Worm (Caenorhabditis elegans) whole organism, L3 larva: ENCODE measurements around the gene fbxb-107.

Experiments used
- R02D3.7 ChIP-seq: fragments of 150-350 bp; optimal IDR thresholded peaks from 2 replicates; lab custom pipeline; 2014; ENCODE audit warnings: missing biosample characterization, missing genetic modification characterization
- ZK546.5 ChIP-seq: sonication (generic microtip); optimal IDR thresholded peaks from 2 replicates; lab custom pipeline; 2017; ENCODE audit warnings: missing biosample characterization, missing genetic modification characterization
- aly-2 ChIP-seq: fragments of 150-350 bp; optimal IDR thresholded peaks from 2 replicates; lab custom pipeline; 2014; ENCODE audit warnings: missing biosample characterization, missing genetic modification characterization
- ama-1 ChIP-seq: fragments of 150-350 bp; optimal IDR thresholded peaks from 2 replicates; lab custom pipeline; 2018
- ceh-16 ChIP-seq: sonication (generic microtip); optimal IDR thresholded peaks from 2 replicates; lab custom pipeline; 2017; ENCODE audit warnings: missing biosample characterization, missing genetic modification characterization
- ceh-82 ChIP-seq: fragments of 150-350 bp; optimal IDR thresholded peaks from 2 replicates; lab custom pipeline; 2014; ENCODE audit warnings: missing biosample characterization, missing genetic modification characterization
- daf-12 ChIP-seq: fragments of 150-350 bp; optimal IDR thresholded peaks from 2 replicates; lab custom pipeline; 2014; ENCODE audit warnings: missing biosample characterization, missing genetic modification reagents, missing genetic modification characterization
- egl-27 ChIP-seq: sonication (generic microtip); optimal IDR thresholded peaks from 4 replicates; lab custom pipeline; 2017; ENCODE audit warnings: missing biosample characterization, missing genetic modification reagents, missing genetic modification characterization
- egl-5 ChIP-seq: fragments of 150-350 bp; optimal IDR thresholded peaks from 2 replicates; lab custom pipeline; 2017; ENCODE audit warnings: missing biosample characterization, missing genetic modification reagents, missing genetic modification characterization, inconsistent platforms
- elt-1 ChIP-seq: fragments of 150-350 bp; optimal IDR thresholded peaks from 2 replicates; lab custom pipeline; 2014; ENCODE audit warnings: missing biosample characterization, missing genetic modification characterization
- elt-2 ChIP-seq: sonication (generic microtip); optimal IDR thresholded peaks from 2 replicates; lab custom pipeline; 2016; ENCODE audit warnings: missing genetic modification reagents, mild to moderate bottlenecking, missing genetic modification characterization, missing compliant biosample characterization
- elt-3 ChIP-seq, 3 experiments: fragments of 150-350 bp in 1 of 3; sonication (generic microtip) in 2 of 3; optimal IDR thresholded peaks; 2 replicates in 2 of 3; 4 replicates in 1 of 3; lab custom pipeline; 2014 to 2017; ENCODE audit warnings: missing biosample characterization in 3 of 3, missing genetic modification characterization in 3 of 3
- fkh-10 ChIP-seq: sonication (generic microtip); optimal IDR thresholded peaks from 2 replicates; lab custom pipeline; 2017; ENCODE audit warnings: missing biosample characterization, missing genetic modification reagents, missing genetic modification characterization
- fkh-2 ChIP-seq: fragments of 150-350 bp; optimal IDR thresholded peaks from 2 replicates; lab custom pipeline; 2014; ENCODE audit warnings: missing biosample characterization, missing genetic modification reagents, missing genetic modification characterization
- jun-1 ChIP-seq: fragments of 150-350 bp; optimal IDR thresholded peaks from 2 replicates; lab custom pipeline; 2014; ENCODE audit warnings: missing biosample characterization, missing genetic modification reagents, missing genetic modification characterization
- lin-15B ChIP-seq: fragments of 150-350 bp; optimal IDR thresholded peaks from 2 replicates; lab custom pipeline; 2014; ENCODE audit warnings: missing biosample characterization, missing genetic modification characterization
- lin-39 ChIP-seq: fragments of 150-350 bp; optimal IDR thresholded peaks from 2 replicates; lab custom pipeline; 2018; ENCODE audit warnings: missing biosample characterization, missing genetic modification reagents, missing genetic modification characterization
- lsy-12 ChIP-seq: sonication (generic microtip); optimal IDR thresholded peaks from 2 replicates; lab custom pipeline; 2016; ENCODE audit warnings: mild to moderate bottlenecking, missing genetic modification characterization, missing compliant biosample characterization
- mdl-1 ChIP-seq: fragments of 150-350 bp; optimal IDR thresholded peaks from 2 replicates; lab custom pipeline; 2014; ENCODE audit warnings: missing biosample characterization, missing genetic modification characterization
- mml-1 ChIP-seq: fragments of 150-350 bp; sonication (generic microtip); optimal IDR thresholded peaks from 3 replicates; lab custom pipeline; 2014; ENCODE audit warnings: missing biosample characterization, missing genetic modification characterization
- nfya-1 ChIP-seq: sonication (generic microtip); optimal IDR thresholded peaks from 2 replicates; lab custom pipeline; 2017; ENCODE audit warnings: missing genetic modification characterization, mild to moderate bottlenecking, missing compliant biosample characterization, antibody characterized with exemption, moderate library complexity; ENCODE audit not compliant: insufficient read depth
- nhr-12 ChIP-seq: fragments of 150-350 bp; optimal IDR thresholded peaks from 2 replicates; lab custom pipeline; 2014; ENCODE audit warnings: missing biosample characterization, missing genetic modification characterization
- nhr-23 ChIP-seq: fragments of 150-350 bp; optimal IDR thresholded peaks from 2 replicates; lab custom pipeline; 2014; ENCODE audit warnings: missing biosample characterization, missing genetic modification reagents, missing genetic modification characterization
- nhr-237 ChIP-seq: fragments of 150-350 bp; optimal IDR thresholded peaks from 2 replicates; lab custom pipeline; 2014; ENCODE audit warnings: missing biosample characterization, missing genetic modification characterization
- nhr-25 ChIP-seq: sonication (generic microtip); optimal IDR thresholded peaks from 2 replicates; lab custom pipeline; 2017; ENCODE audit warnings: missing biosample characterization, missing genetic modification characterization
- nhr-28 ChIP-seq: fragments of 150-350 bp; optimal IDR thresholded peaks from 2 replicates; lab custom pipeline; 2014; ENCODE audit warnings: missing biosample characterization, missing genetic modification characterization
- nhr-43 ChIP-seq: sonication (generic microtip); optimal IDR thresholded peaks from 2 replicates; lab custom pipeline; 2016; ENCODE audit warnings: mild to moderate bottlenecking, missing genetic modification characterization, missing compliant biosample characterization; ENCODE audit not compliant: poor library complexity, severe bottlenecking
- nhr-76 ChIP-seq: fragments of 150-350 bp; sonication (generic microtip); optimal IDR thresholded peaks from 5 replicates; lab custom pipeline; 2014; ENCODE audit warnings: missing biosample characterization, missing genetic modification characterization
- nhr-77 ChIP-seq: fragments of 150-350 bp; optimal IDR thresholded peaks from 2 replicates; lab custom pipeline; 2014; ENCODE audit warnings: missing biosample characterization, missing genetic modification characterization
- pha-4 ChIP-seq: fragments of 150-350 bp; optimal IDR thresholded peaks from 2 replicates; lab custom pipeline; 2014; ENCODE audit warnings: missing biosample characterization, missing genetic modification reagents, missing genetic modification characterization
- pqm-1 ChIP-seq: fragments of 150-350 bp; optimal IDR thresholded peaks from 2 replicates; lab custom pipeline; 2017; ENCODE audit warnings: missing biosample characterization, missing genetic modification characterization, inconsistent platforms
- skn-1 ChIP-seq: fragments of 150-350 bp; optimal IDR thresholded peaks from 2 replicates; lab custom pipeline; 2014; ENCODE audit warnings: missing biosample characterization, missing genetic modification characterization
- snpc-4 ChIP-seq: fragments of 150-350 bp; optimal IDR thresholded peaks from 2 replicates; lab custom pipeline; 2014; ENCODE audit warnings: missing biosample characterization, missing genetic modification characterization
- unc-39 ChIP-seq: sonication (generic microtip); optimal IDR thresholded peaks from 4 replicates; lab custom pipeline; 2017; ENCODE audit warnings: missing biosample characterization, missing genetic modification characterization
- zag-1 ChIP-seq: fragments of 150-350 bp; optimal IDR thresholded peaks from 2 replicates; lab custom pipeline; 2014; ENCODE audit warnings: missing biosample characterization, missing genetic modification characterization
- ztf-11 ChIP-seq: fragments of 150-350 bp; optimal IDR thresholded peaks from 2 replicates; lab custom pipeline; 2014; ENCODE audit warnings: missing biosample characterization, missing genetic modification characterization
- ztf-4 ChIP-seq: fragments of 150-350 bp; optimal IDR thresholded peaks from 2 replicates; lab custom pipeline; 2014; ENCODE audit warnings: missing biosample characterization, missing genetic modification characterization

fbxb-107 gene

ce11 chrII:2758476-2758875 is at the start of gene fbxb-107:
TSS of gene fbxb-107 (plus strand) at chrII:2758772.
- TF ChIP-seq unc-39 (tag; lab: Kevin White, UChicago) = no peak
- no peak for TF ChIP-seq nhr-12
- no peak for TF ChIP-seq nhr-237
- no peak for TF ChIP-seq elt-2 (tag; lab: Kevin White, UChicago)

- no peak for TF ChIP-seq fkh-2 (tag; lab: Kevin White, UChicago)
- TF ChIP-seq ztf-4 (tag; lab: Kevin White, UChicago) = no peak
- no peak for TF ChIP-seq zag-1
- TF ChIP-seq nhr-43 = no peak
- TF ChIP-seq snpc-4 (tag; lab: Kevin White, UChicago) = no peak
- no peak for TF ChIP-seq elt-1
These were observed 48.6 kb upstream of the fbxb-107 start, which contains the start of gene T05A8.1 for ce11 chrII:2709942-2710341. TSS of gene T05A8.1 (minus strand) at chrII:2710042.

ce11 chrII:2710919-2711318 is 47.7 kb upstream of the fbxb-107 start, which contains the start of gene T05A8.2:
TSS of gene T05A8.2 (minus strand) at chrII:2711019.
- no peak for TF ChIP-seq nfya-1
- TF ChIP-seq zag-1 = no peak
- no peak for TF ChIP-seq egl-5 (tag; lab: Kevin White, UChicago)
- TF ChIP-seq R02D3.7 (tag; lab: Kevin White, UChicago) = no peak
- TF ChIP-seq pqm-1 = no peak
- no peak for TF ChIP-seq nhr-28
- no peak for TF ChIP-seq aly-2 (tag; lab: Kevin White, UChicago)
- no peak for TF ChIP-seq elt-2 (tag; lab: Kevin White, UChicago)
- no peak for TF ChIP-seq ceh-82 (tag; lab: Kevin White, UChicago)
- TF ChIP-seq ceh-16 (tag; lab: Kevin White, UChicago) = no peak
- no peak for TF ChIP-seq lin-15B (tag; lab: Kevin White, UChicago)
- TF ChIP-seq nhr-25 (tag; lab: Kevin White, UChicago) = no peak
- TF ChIP-seq nhr-23 (tag; lab: Kevin White, UChicago) = no peak
- no peak for TF ChIP-seq mdl-1 (tag; lab: Kevin White, UChicago)
- no peak for TF ChIP-seq nhr-12

ce11 chrII:2717335-2717734 is 41.2 kb upstream of the fbxb-107 start, which contains the start of gene T05A8.3:
TSS of gene T05A8.3 (minus strand) at chrII:2717435.
- TF ChIP-seq nhr-77 (tag; lab: Kevin White, UChicago) = no peak
- no peak for TF ChIP-seq nhr-12
- TF ChIP-seq daf-12 = no peak
- no peak for TF ChIP-seq lsy-12
- no peak for TF ChIP-seq ZK546.5 (tag; lab: Kevin White, UChicago)
- TF ChIP-seq mml-1 (tag; lab: Kevin White, UChicago) = no peak
- no peak for TF ChIP-seq unc-39 (tag; lab: Kevin White, UChicago)
- no peak for TF ChIP-seq nfya-1
- TF ChIP-seq elt-3 (tag; optimal IDR thresholded peaks at IDR 0.05; lab: Kevin White, UChicago) = no peak
- no peak for TF ChIP-seq nhr-28
- TF ChIP-seq lin-39 (tag; lab: Kevin White, UChicago) = no peak
- no peak for TF ChIP-seq skn-1 (tag; lab: Kevin White, UChicago)
- TF ChIP-seq fkh-2 (tag; lab: Kevin White, UChicago) = no peak
- TF ChIP-seq fkh-10 (GFP tag; lab: Kevin White, UChicago) = no peak
- TF ChIP-seq pqm-1 = no peak
- no peak for TF ChIP-seq egl-27 (tag; lab: Kevin White, UChicago)
- TF ChIP-seq R02D3.7 (tag; lab: Kevin White, UChicago) = no peak
- no peak for TF ChIP-seq pha-4 (tag; lab: Kevin White, UChicago)
- no peak for TF ChIP-seq nhr-25 (tag; lab: Kevin White, UChicago)
- TF ChIP-seq ztf-11 = no peak

- TF ChIP-seq jun-1 (tag; lab: Kevin White, UChicago) = no peak
- no peak for TF ChIP-seq nhr-25 (tag; lab: Kevin White, UChicago)
- TF ChIP-seq egl-5 (tag; lab: Kevin White, UChicago) = no peak
- no peak for TF ChIP-seq unc-39 (tag; lab: Kevin White, UChicago)
- no peak for TF ChIP-seq skn-1 (tag; lab: Kevin White, UChicago)
- no peak for TF ChIP-seq mml-1 (tag; lab: Kevin White, UChicago)
- no peak for TF ChIP-seq nhr-23 (tag; lab: Kevin White, UChicago)
- TF ChIP-seq daf-12 = no peak
- no peak for TF ChIP-seq nfya-1
- TF ChIP-seq ama-1 (lab: Kevin White, UChicago) = no peak
- no peak for TF ChIP-seq lin-39 (tag; lab: Kevin White, UChicago)
- TF ChIP-seq nhr-76 (tag; lab: Kevin White, UChicago) = no peak
- no peak for TF ChIP-seq nhr-28
- TF ChIP-seq nhr-12 = no peak
- no peak for TF ChIP-seq elt-2 (tag; lab: Kevin White, UChicago)
- no peak for TF ChIP-seq zag-1
- TF ChIP-seq, all 47 proteins: peak for 0
These were observed 39.4 kb upstream of the fbxb-107 start for ce11 chrII:2719212-2719611.
